Fruit fly (Drosophila melanogaster) whole organism, embryonic: ENCODE measurements around the gene CG42820.
A peak's percentile ranks its signal among the peaks of the same experiment; 100 is the strongest.

ENCODE experiments used
- Antp ChIP-seq: fragments of 200-800 bp; sonication (Bioruptor generic); optimal IDR thresholded peaks from 3 replicates; lab custom pipeline; 2016; ENCODE audit warnings: missing biosample characterization, missing genetic modification characterization
- CG10209 ChIP-seq: fragments of 200-800 bp; sonication (Bioruptor generic); optimal IDR thresholded peaks from 3 replicates; lab custom pipeline; 2017; ENCODE audit warnings: missing biosample characterization, mild to moderate bottlenecking, missing genetic modification characterization, missing genetic modification reagents
- CG10267 ChIP-seq: fragments of 200-800 bp; sonication (Bioruptor generic); optimal IDR thresholded peaks from 2 replicates; lab custom pipeline; 2018; ENCODE audit warnings: missing biosample characterization, mild to moderate bottlenecking, missing genetic modification characterization, moderate library complexity
- CG10654 ChIP-seq: fragments of 200-800 bp; sonication (Bioruptor generic); optimal IDR thresholded peaks from 2 replicates; lab custom pipeline; 2016; ENCODE audit warnings: missing biosample characterization, missing genetic modification characterization
- CG12299 ChIP-seq: fragments of 200-800 bp; sonication (Bioruptor generic); optimal IDR thresholded peaks from 2 replicates; lab custom pipeline; 2018; ENCODE audit warnings: missing biosample characterization, mild to moderate bottlenecking, missing genetic modification characterization
- CG1233 ChIP-seq: fragments of 200-800 bp; sonication (Bioruptor generic); optimal IDR thresholded peaks from 4 replicates; lab custom pipeline; 2018; ENCODE audit warnings: missing biosample characterization, mild to moderate bottlenecking, missing genetic modification characterization
- CG13123 ChIP-seq: fragments of 200-800 bp; sonication (Bioruptor generic); optimal IDR thresholded peaks from 2 replicates; lab custom pipeline; 2016; ENCODE audit warnings: missing biosample characterization, missing genetic modification characterization
- CG14667 ChIP-seq: fragments of 200-800 bp; sonication (Bioruptor generic); IDR thresholded peaks from 2 replicates; pipeline ENCODE4 v1.3.6; 2022; ENCODE audit warnings: missing biosample characterization, missing genetic modification characterization
- CG14860 ChIP-seq: fragments of 200-800 bp; sonication (Bioruptor generic); IDR thresholded peaks from 3 replicates; pipeline ENCODE4 v1.3.6; 2022; ENCODE audit warnings: missing biosample characterization, missing genetic modification characterization; ENCODE audit not compliant: partially characterized antibody
- CG16779 ChIP-seq: fragments of 200-800 bp; sonication (Bioruptor generic); IDR thresholded peaks from 2 replicates; pipeline ENCODE4 v1.3.6; 2022; ENCODE audit warnings: missing biosample characterization, missing genetic modification characterization
- CG2120 ChIP-seq: fragments of 200-800 bp; sonication (Bioruptor generic); optimal IDR thresholded peaks from 3 replicates; lab custom pipeline; 2016; ENCODE audit warnings: missing biosample characterization, missing genetic modification characterization
- CG2199 ChIP-seq: fragments of 200-800 bp; sonication (Bioruptor generic); IDR thresholded peaks from 3 replicates; pipeline ENCODE4 v1.3.6; 2022; ENCODE audit warnings: missing biosample characterization, missing genetic modification characterization
- CG32767 ChIP-seq: fragments of 200-800 bp; sonication (Bioruptor generic); IDR thresholded peaks from 2 replicates; pipeline ENCODE4 v1.3.6; 2022; ENCODE audit warnings: missing biosample characterization, missing genetic modification characterization
- CG3847 ChIP-seq: fragments of 200-800 bp; sonication (Bioruptor generic); IDR thresholded peaks from 2 replicates; pipeline ENCODE4 v1.3.6; 2022; ENCODE audit warnings: missing biosample characterization, missing genetic modification characterization
- CG4404 ChIP-seq: fragments of 200-800 bp; sonication (Bioruptor generic); IDR thresholded peaks from 2 replicates; pipeline ENCODE4 v1.3.6; 2022; ENCODE audit warnings: missing biosample characterization, missing genetic modification characterization
- CG4424 ChIP-seq: fragments of 200-800 bp; sonication (Bioruptor generic); optimal IDR thresholded peaks from 3 replicates; lab custom pipeline; 2016; ENCODE audit warnings: missing biosample characterization, missing genetic modification characterization
- CG6765 ChIP-seq: fragments of 200-800 bp; sonication (Bioruptor generic); optimal IDR thresholded peaks from 3 replicates; lab custom pipeline; 2017; ENCODE audit warnings: missing biosample characterization, mild to moderate bottlenecking, missing genetic modification characterization
- CG7786 ChIP-seq: fragments of 200-800 bp; sonication (Bioruptor generic); optimal IDR thresholded peaks from 2 replicates; lab custom pipeline; 2016; ENCODE audit warnings: missing biosample characterization, missing genetic modification characterization
- CG8944 ChIP-seq: fragments of 200-800 bp; sonication (Bioruptor generic); optimal IDR thresholded peaks from 3 replicates; lab custom pipeline; 2016; ENCODE audit warnings: missing biosample characterization, missing genetic modification characterization
- CrebB ChIP-seq: fragments of 200-800 bp; sonication (Bioruptor generic); optimal IDR thresholded peaks from 3 replicates; lab custom pipeline; 2018; ENCODE audit warnings: missing biosample characterization, mild to moderate bottlenecking, missing genetic modification characterization
- E2f1 ChIP-seq: fragments of 200-800 bp; sonication (Bioruptor generic); IDR thresholded peaks from 2 replicates; pipeline ENCODE4 v1.3.6; 2022; ENCODE audit warnings: missing biosample characterization, missing genetic modification characterization
- Eip74EF ChIP-seq, 2 experiments: fragments of 200-800 bp in 1 of 2; fragments of >200 bp in 1 of 2; sonication (Bioruptor generic) in 1 of 2; optimal IDR thresholded peaks; 2 replicates each; lab custom pipeline; 2017 to 2019; ENCODE audit warnings: missing biosample characterization in 2 of 2, missing genetic modification characterization in 2 of 2, mild to moderate bottlenecking in 1 of 2, moderate library complexity in 1 of 2
- Elba2 ChIP-seq: fragments of 200-800 bp; sonication (Bioruptor generic); optimal IDR thresholded peaks from 3 replicates; lab custom pipeline; 2016; ENCODE audit warnings: missing biosample characterization, missing genetic modification characterization
- Ets97D ChIP-seq: fragments of 200-800 bp; sonication (Bioruptor generic); optimal IDR thresholded peaks from 3 replicates; lab custom pipeline; 2016; ENCODE audit warnings: missing biosample characterization, missing genetic modification characterization
- HHEX ChIP-seq: fragments of 200-800 bp; sonication (Bioruptor generic); optimal IDR thresholded peaks from 3 replicates; lab custom pipeline; 2017; ENCODE audit warnings: missing biosample characterization, mild to moderate bottlenecking, missing genetic modification characterization, missing genetic modification reagents
- HLHmδ ChIP-seq: fragments of 200-800 bp; sonication (Bioruptor generic); optimal IDR thresholded peaks from 2 replicates; lab custom pipeline; 2018; ENCODE audit warnings: missing biosample characterization, mild to moderate bottlenecking, missing genetic modification characterization, moderate library complexity
- Hmx ChIP-seq: fragments of 200-800 bp; sonication (Bioruptor generic); optimal IDR thresholded peaks from 2 replicates; lab custom pipeline; 2016; ENCODE audit warnings: missing biosample characterization, missing genetic modification characterization
- NC2α ChIP-seq: fragments of 200-800 bp; sonication (Bioruptor generic); optimal IDR thresholded peaks from 2 replicates; lab custom pipeline; 2016; ENCODE audit warnings: missing biosample characterization, missing genetic modification characterization
- Sox100B ChIP-seq: fragments of 200-800 bp; sonication (Bioruptor generic); optimal IDR thresholded peaks from 3 replicates; lab custom pipeline; 2018; ENCODE audit warnings: missing biosample characterization, mild to moderate bottlenecking, missing genetic modification characterization
- ase ChIP-seq: fragments of 200-800 bp; sonication (Bioruptor generic); IDR thresholded peaks from 3 replicates; pipeline ENCODE4 v1.3.6; 2022; ENCODE audit warnings: missing biosample characterization, missing genetic modification characterization
- br ChIP-seq: fragments of >200 bp; optimal IDR thresholded peaks from 2 replicates; lab custom pipeline; 2017
- corto ChIP-seq: fragments of 200-800 bp; sonication (Bioruptor generic); optimal IDR thresholded peaks from 2 replicates; lab custom pipeline; 2016; ENCODE audit warnings: missing biosample characterization, mild to moderate bottlenecking, missing genetic modification characterization, moderate library complexity
- eve ChIP-seq, 2 experiments: fragments of >200 bp; optimal IDR thresholded peaks; 2 replicates each; lab custom pipeline; 2017; ENCODE audit warnings: missing biosample characterization in 2 of 2, missing genetic modification characterization in 2 of 2
- eyg ChIP-seq: fragments of 200-800 bp; sonication (Bioruptor generic); optimal IDR thresholded peaks from 3 replicates; lab custom pipeline; 2016; ENCODE audit warnings: missing biosample characterization, missing genetic modification characterization
- fd102C ChIP-seq: fragments of 200-800 bp; sonication (Bioruptor generic); optimal IDR thresholded peaks from 2 replicates; lab custom pipeline; 2018; ENCODE audit warnings: missing biosample characterization, mild to moderate bottlenecking, missing genetic modification characterization, moderate library complexity
- ftz-f1 ChIP-seq: fragments of 200-800 bp; sonication (Bioruptor generic); optimal IDR thresholded peaks from 2 replicates; lab custom pipeline; 2016; ENCODE audit warnings: missing biosample characterization, missing genetic modification characterization
- gfzf ChIP-seq: fragments of 200-800 bp; sonication (Bioruptor generic); optimal IDR thresholded peaks from 2 replicates; lab custom pipeline; 2016; ENCODE audit warnings: missing biosample characterization, mild to moderate bottlenecking, missing genetic modification characterization, moderate library complexity
- ham ChIP-seq: fragments of 200-800 bp; sonication (Bioruptor generic); IDR thresholded peaks from 2 replicates; pipeline ENCODE4 v1.3.6; 2022; ENCODE audit warnings: missing biosample characterization, missing genetic modification characterization
- her ChIP-seq: fragments of 200-800 bp; sonication (Bioruptor generic); optimal IDR thresholded peaks from 2 replicates; lab custom pipeline; 2016; ENCODE audit warnings: missing biosample characterization, missing genetic modification characterization
- jigr1 ChIP-seq: fragments of 200-800 bp; sonication (Bioruptor generic); IDR thresholded peaks from 3 replicates; pipeline ENCODE4 v1.3.6; 2022; ENCODE audit warnings: missing biosample characterization, missing genetic modification characterization
- lov ChIP-seq, 2 experiments: fragments of 200-800 bp in 1 of 2; fragments of >200 bp in 1 of 2; sonication (Bioruptor generic) in 1 of 2; IDR thresholded peaks in 1 of 2; optimal IDR thresholded peaks in 1 of 2; 2 replicates in 1 of 2; 3 replicates in 1 of 2; pipeline versions ENCODE4 v1.3.6 to Lab custom; 2017 to 2022; ENCODE audit warnings: missing biosample characterization in 1 of 2, missing genetic modification characterization in 1 of 2
- peb ChIP-seq: fragments of 200-800 bp; sonication (Bioruptor generic); IDR thresholded peaks from 2 replicates; pipeline ENCODE4 v1.3.6; 2022; ENCODE audit warnings: missing biosample characterization, missing genetic modification characterization
- phol ChIP-seq: fragments of 200-800 bp; sonication (Bioruptor generic); optimal IDR thresholded peaks from 3 replicates; lab custom pipeline; 2018; ENCODE audit warnings: missing biosample characterization, mild to moderate bottlenecking, missing genetic modification characterization, moderate library complexity
- ro ChIP-seq: fragments of 200-800 bp; sonication (Bioruptor generic); IDR thresholded peaks from 2 replicates; pipeline ENCODE4 v1.3.6; 2022; ENCODE audit warnings: missing biosample characterization, missing genetic modification characterization
- slou ChIP-seq: fragments of 200-800 bp; sonication (Bioruptor generic); optimal IDR thresholded peaks from 3 replicates; lab custom pipeline; 2016; ENCODE audit warnings: missing biosample characterization, missing genetic modification characterization
- slp2 ChIP-seq: fragments of 200-800 bp; sonication (Bioruptor generic); optimal IDR thresholded peaks from 2 replicates; lab custom pipeline; 2016; ENCODE audit warnings: missing biosample characterization, missing genetic modification characterization
- tin ChIP-seq: fragments of 200-800 bp; sonication (Bioruptor generic); optimal IDR thresholded peaks from 3 replicates; lab custom pipeline; 2016; ENCODE audit warnings: missing biosample characterization, missing genetic modification characterization
- vnd ChIP-seq: fragments of 200-800 bp; sonication (Bioruptor generic); IDR thresholded peaks from 3 replicates; pipeline ENCODE4 v1.3.6; 2022; ENCODE audit warnings: missing biosample characterization, missing genetic modification characterization; ENCODE audit not compliant: partially characterized antibody
- vvl ChIP-seq: fragments of 200-800 bp; sonication (Bioruptor generic); IDR thresholded peaks from 2 replicates; pipeline ENCODE4 v1.3.6; 2022; ENCODE audit warnings: missing biosample characterization, missing genetic modification characterization

Gene CG42820

dm6 chr2L:8365701-8366643 lies 26.2 kb downstream of the CG42820 start, which contains the start of gene Pp2A-29B (continued):
- no peak for TF ChIP-seq slp2 (GFP tag; lab: Kevin White, UChicago)
- TF ChIP-seq phol, result peak; percentile 92
- TF ChIP-seq CG3847 (GFP tag; lab: Robert Waterston, UW), result peak; percentile 51; the same call in 1 of the 2 replicates
- no peak for TF ChIP-seq CG4404
- no peak for TF ChIP-seq CG14667
- peak; percentile 100 for TF ChIP-seq CG14860
- TF ChIP-seq Elba2 (GFP tag; lab: Kevin White, UChicago), result no peak
- TF ChIP-seq CG10654 (GFP tag; lab: Kevin White, UChicago), result no peak
- peak; percentile 31 for TF ChIP-seq Ets97D (GFP tag; lab: Kevin White, UChicago)
- TF ChIP-seq CG16779 (GFP tag; lab: Robert Waterston, UW), result no peak
- TF ChIP-seq CG13123 (GFP tag; lab: Kevin White, UChicago), result no peak
- TF ChIP-seq vnd (GFP tag; lab: Robert Waterston, UW), result peak; percentile 100
- no peak for TF ChIP-seq CG12299
- no peak for TF ChIP-seq CG2199 (GFP tag; lab: Robert Waterston, UW)
- TF ChIP-seq NC2α (GFP tag; lab: Kevin White, UChicago), result no peak
- TF ChIP-seq eve (GFP tag; optimal IDR thresholded peaks at IDR 0.05; lab: Kevin White, UChicago), result no peak
- peak; percentile 33; the same call in 1 of the 2 replicates for TF ChIP-seq CG32767
- peak; percentile 19 for TF ChIP-seq CG2120 (GFP tag; lab: Kevin White, UChicago)
- TF ChIP-seq peb, result no peak
- TF ChIP-seq ro (GFP tag; lab: Robert Waterston, UW), result no peak
- no peak for TF ChIP-seq CG7786 (GFP tag; lab: Kevin White, UChicago)
- TF ChIP-seq Antp (GFP tag; lab: Kevin White, UChicago), result no peak
- TF ChIP-seq CG1233 (GFP tag; lab: Kevin White, UChicago), result no peak
- no peak for TF ChIP-seq her
- no peak for TF ChIP-seq ase (GFP tag; lab: Robert Waterston, UW)
- TF ChIP-seq CG8944, result no peak
- TF ChIP-seq corto (GFP tag; lab: Kevin White, UChicago), result no peak
- 0 out of 2 replicates have a peak, but pooled peaks have one; percentile 23 for TF ChIP-seq E2f1 (GFP tag; lab: Robert Waterston, UW)
- no peak for TF ChIP-seq jigr1
- TF ChIP-seq CG4424, result peak; percentile 38
- no peak for TF ChIP-seq br
- no peak for TF ChIP-seq CrebB (tag; lab: Kevin White, UChicago)
- no peak for TF ChIP-seq ham (GFP tag; lab: Robert Waterston, UW)
- TF ChIP-seq HHEX, result no peak
- no peak for TF ChIP-seq HLHmδ (GFP tag; lab: Kevin White, UChicago)
- no peak for TF ChIP-seq CG10209 (GFP tag; lab: Kevin White, UChicago)
- TF ChIP-seq gfzf (GFP tag; lab: Kevin White, UChicago), result peak; percentile 52
- TF ChIP-seq CG10267 (tag; lab: Kevin White, UChicago), result peak; percentile 62
- peak; percentile 21 for TF ChIP-seq Sox100B (GFP tag; lab: Kevin White, UChicago)
- no peak for TF ChIP-seq lov (optimal IDR thresholded peaks at IDR 0.05; lab: Kevin White, UChicago)
- TF ChIP-seq lov (GFP tag; IDR thresholded peaks at IDR 0.05; lab: Robert Waterston, UW), result no peak
- TF ChIP-seq fd102C, result no peak
- no peak for TF ChIP-seq Hmx
- TF ChIP-seq tin, result peak; percentile 0
- no peak for TF ChIP-seq CG6765 (GFP tag; lab: Kevin White, UChicago)
- no peak for TF ChIP-seq ftz-f1 (GFP tag; lab: Kevin White, UChicago)
- no peak for TF ChIP-seq Eip74EF (GFP tag; optimal IDR thresholded peaks at IDR 0.05; lab: Kevin White, UChicago)
- peak; percentile 59 for TF ChIP-seq slou (GFP tag; lab: Kevin White, UChicago)
- 0 out of 2 replicates have a peak, but pooled peaks have one; percentile 11 for TF ChIP-seq vvl (GFP tag; lab: Robert Waterston, UW)
- no peak for TF ChIP-seq eyg (GFP tag; lab: Kevin White, UChicago)
